Worm (Caenorhabditis elegans) whole organism, L1 larva: ENCODE results near the gene psf-1.

Experiments
- C04F5.9 ChIP-seq: sonication (generic microtip); optimal IDR thresholded peaks from 2 replicates; lab custom pipeline; 2016; ENCODE audit warnings: missing genetic modification characterization, missing compliant biosample characterization
- C16A3.4 ChIP-seq: fragments of 150-350 bp; optimal IDR thresholded peaks from 2 replicates; lab custom pipeline; 2014; ENCODE audit warnings: missing biosample characterization, missing genetic modification characterization
- F16B12.6 ChIP-seq: fragments of 150-350 bp; optimal IDR thresholded peaks from 2 replicates; lab custom pipeline; 2014; ENCODE audit warnings: missing biosample characterization, missing genetic modification characterization
- Y116A8C.19 ChIP-seq: sonication (generic microtip); optimal IDR thresholded peaks from 2 replicates; lab custom pipeline; 2016; ENCODE audit warnings: missing compliant biosample characterization, missing genetic modification characterization, borderline replicate concordance
- aha-1 ChIP-seq: fragments of 150-350 bp; optimal IDR thresholded peaks from 2 replicates; lab custom pipeline; 2014; ENCODE audit warnings: missing biosample characterization, missing genetic modification characterization
- alr-1 ChIP-seq: fragments of 200-800 bp; sonication (Bioruptor generic); optimal IDR thresholded peaks from 2 replicates; lab custom pipeline; 2018; ENCODE audit warnings: borderline replicate concordance, mild to moderate bottlenecking, missing genetic modification characterization, missing compliant biosample characterization
- aly-2 ChIP-seq: fragments of 150-350 bp; optimal IDR thresholded peaks from 2 replicates; lab custom pipeline; 2014; ENCODE audit warnings: missing biosample characterization, missing genetic modification characterization
- ceh-82 ChIP-seq, 3 experiments: fragments of 150-350 bp in 1 of 3; sonication (generic microtip) in 2 of 3; optimal IDR thresholded peaks; 2 replicates each; lab custom pipeline; 2014 to 2017; ENCODE audit warnings: missing biosample characterization in 3 of 3, missing genetic modification characterization in 3 of 3
- ceh-88 ChIP-seq: fragments of 200-800 bp; sonication (Bioruptor generic); IDR thresholded peaks from 2 replicates; pipeline ENCODE4 v1.3.6; 2022; ENCODE audit warnings: missing genetic modification characterization, missing compliant biosample characterization
- ces-1 ChIP-seq: fragments of 150-350 bp; optimal IDR thresholded peaks from 2 replicates; lab custom pipeline; 2014; ENCODE audit warnings: missing biosample characterization, missing genetic modification reagents, missing genetic modification characterization
- dpl-1 ChIP-seq, 3 experiments: fragments of 150-350 bp in 2 of 3; sonication (generic microtip) in 1 of 3; optimal IDR thresholded peaks; 2 replicates each; lab custom pipeline; 2014 to 2017; ENCODE audit warnings: missing biosample characterization in 3 of 3, missing genetic modification characterization in 3 of 3, missing genetic modification reagents in 3 of 3
- efl-1 ChIP-seq, 4 experiments: fragments of 150-350 bp; optimal IDR thresholded peaks in 3 of 4; peaks in 1 of 4; 1 replicate in 1 of 4; 2 replicates in 3 of 4; lab custom pipeline; 2014; ENCODE audit warnings: missing biosample characterization in 2 of 4, missing genetic modification characterization in 2 of 4, missing genetic modification reagents in 2 of 4
- hlh-17 ChIP-seq: fragments of 200-800 bp; sonication (Bioruptor generic); optimal IDR thresholded peaks from 2 replicates; lab custom pipeline; 2018; ENCODE audit warnings: missing genetic modification characterization, mild to moderate bottlenecking, missing compliant biosample characterization, moderate library complexity, borderline replicate concordance
- hpl-2 ChIP-seq: fragments of 150-350 bp; optimal IDR thresholded peaks from 2 replicates; lab custom pipeline; 2014; ENCODE audit warnings: missing biosample characterization, missing genetic modification reagents, missing genetic modification characterization
- irx-1 ChIP-seq: sonication (generic microtip); optimal IDR thresholded peaks from 2 replicates; lab custom pipeline; 2016; ENCODE audit warnings: missing genetic modification characterization, missing compliant biosample characterization
- isw-1 ChIP-seq: fragments of 200-800 bp; sonication (Bioruptor generic); IDR thresholded peaks from 2 replicates; pipeline ENCODE4 v1.3.6; 2022; ENCODE audit warnings: missing genetic modification characterization, missing compliant biosample characterization
- jun-1 ChIP-seq: fragments of 150-350 bp; optimal IDR thresholded peaks from 2 replicates; lab custom pipeline; 2014; ENCODE audit warnings: missing biosample characterization, missing genetic modification reagents, missing genetic modification characterization
- lin-13 ChIP-seq: fragments of 150-350 bp; optimal IDR thresholded peaks from 2 replicates; lab custom pipeline; 2014; ENCODE audit warnings: missing biosample characterization, missing genetic modification reagents, missing genetic modification characterization
- lin-14 ChIP-seq: fragments of 200-800 bp; sonication (Bioruptor generic); optimal IDR thresholded peaks from 2 replicates; lab custom pipeline; 2018; ENCODE audit warnings: mild to moderate bottlenecking, missing genetic modification characterization, moderate library complexity, missing compliant biosample characterization
- lin-35 ChIP-seq, 2 experiments: fragments of 150-350 bp; optimal IDR thresholded peaks; 2 replicates each; lab custom pipeline; 2014; ENCODE audit warnings: missing biosample characterization in 2 of 2, missing genetic modification characterization in 2 of 2, missing genetic modification reagents in 2 of 2
- lin-39 ChIP-seq: fragments of 150-350 bp; optimal IDR thresholded peaks from 2 replicates; lab custom pipeline; 2014; ENCODE audit warnings: missing biosample characterization, missing genetic modification reagents, missing genetic modification characterization
- lir-3 ChIP-seq: sonication (generic microtip); optimal IDR thresholded peaks from 2 replicates; lab custom pipeline; 2016; ENCODE audit warnings: mild to moderate bottlenecking, missing genetic modification characterization, moderate library complexity, missing compliant biosample characterization; ENCODE audit not compliant: poor library complexity
- mep-1 ChIP-seq: fragments of 150-350 bp; optimal IDR thresholded peaks from 2 replicates; lab custom pipeline; 2014; ENCODE audit warnings: missing biosample characterization, missing genetic modification characterization
- nhr-12 ChIP-seq: sonication (generic microtip); optimal IDR thresholded peaks from 2 replicates; lab custom pipeline; 2017; ENCODE audit warnings: missing biosample characterization, missing genetic modification characterization
- nhr-19 ChIP-seq: fragments of 200-800 bp; sonication (Bioruptor generic); conservative IDR thresholded peaks from 2 replicates; pipeline ENCODE4 v1.3.6; 2022; ENCODE audit warnings: missing genetic modification characterization, missing compliant biosample characterization
- nhr-20 ChIP-seq: sonication (generic microtip); optimal IDR thresholded peaks from 2 replicates; lab custom pipeline; 2016; ENCODE audit warnings: mild to moderate bottlenecking, missing genetic modification characterization, missing compliant biosample characterization
- nhr-237 ChIP-seq: fragments of 150-350 bp; optimal IDR thresholded peaks from 2 replicates; lab custom pipeline; 2014; ENCODE audit warnings: missing biosample characterization, missing genetic modification characterization
- nhr-28 ChIP-seq: fragments of 150-350 bp; optimal IDR thresholded peaks from 2 replicates; lab custom pipeline; 2014; ENCODE audit warnings: missing biosample characterization, missing genetic modification characterization
- nhr-47 ChIP-seq: sonication (generic microtip); optimal IDR thresholded peaks from 2 replicates; lab custom pipeline; 2016; ENCODE audit warnings: mild to moderate bottlenecking, missing genetic modification characterization, moderate library complexity, missing compliant biosample characterization
- nhr-76 ChIP-seq: sonication (generic microtip); optimal IDR thresholded peaks from 2 replicates; lab custom pipeline; 2017; ENCODE audit warnings: missing biosample characterization, missing genetic modification characterization
- nhr-84 ChIP-seq: sonication (generic microtip); optimal IDR thresholded peaks from 2 replicates; lab custom pipeline; 2017; ENCODE audit warnings: missing biosample characterization, missing genetic modification characterization
- nhr-85 ChIP-seq: sonication (generic microtip); peaks from one replicate; lab custom pipeline; 2016; ENCODE audit warnings: missing genetic modification characterization, inconsistent platforms, missing compliant biosample characterization
- nhr-90 ChIP-seq: sonication (generic microtip); optimal IDR thresholded peaks from 2 replicates; lab custom pipeline; 2016; ENCODE audit warnings: mild to moderate bottlenecking, missing genetic modification characterization, missing compliant biosample characterization; ENCODE audit not compliant: poor library complexity
- pax-3 ChIP-seq: fragments of 200-800 bp; sonication (Bioruptor generic); optimal IDR thresholded peaks from 2 replicates; lab custom pipeline; 2018; ENCODE audit warnings: mild to moderate bottlenecking, missing genetic modification characterization, moderate library complexity, missing compliant biosample characterization
- pqm-1 ChIP-seq: sonication (generic microtip); optimal IDR thresholded peaks from 3 replicates; lab custom pipeline; 2017; ENCODE audit warnings: missing biosample characterization, missing genetic modification characterization
- skn-1 ChIP-seq: fragments of 150-350 bp; optimal IDR thresholded peaks from 2 replicates; lab custom pipeline; 2014; ENCODE audit warnings: missing biosample characterization, missing genetic modification characterization
- sox-4 ChIP-seq: sonication (generic microtip); optimal IDR thresholded peaks from 2 replicates; lab custom pipeline; 2016; ENCODE audit warnings: missing genetic modification characterization, missing compliant biosample characterization
- swsn-7 ChIP-seq: sonication (generic microtip); optimal IDR thresholded peaks from 2 replicates; lab custom pipeline; 2016; ENCODE audit warnings: missing genetic modification characterization, missing compliant biosample characterization
- tlp-1 ChIP-seq: fragments of 150-350 bp; optimal IDR thresholded peaks from 2 replicates; lab custom pipeline; 2014; ENCODE audit warnings: missing biosample characterization, missing genetic modification characterization
- unc-30 ChIP-seq: sonication (generic microtip); optimal IDR thresholded peaks from 2 replicates; lab custom pipeline; 2017; ENCODE audit warnings: missing biosample characterization, missing genetic modification characterization
- unc-98 ChIP-seq: fragments of 200-800 bp; sonication (Bioruptor generic); IDR thresholded peaks from 2 replicates; pipeline ENCODE4 v1.3.6; 2022; ENCODE audit warnings: missing genetic modification characterization, missing compliant biosample characterization
- zip-4 ChIP-seq: fragments of 200-800 bp; sonication (Bioruptor generic); optimal IDR thresholded peaks from 2 replicates; lab custom pipeline; 2018; ENCODE audit warnings: mild to moderate bottlenecking, missing genetic modification characterization, moderate library complexity, missing compliant biosample characterization
- ztf-4 ChIP-seq: fragments of 150-350 bp; optimal IDR thresholded peaks from 2 replicates; lab custom pipeline; 2014; ENCODE audit warnings: missing biosample characterization, missing genetic modification characterization

psf-1 gene

ce11 chrII:9940430-9940829 lies 28.0 kb upstream of the psf-1 start, which contains the start of gene ufd-3 (continued):
- peak; percentile 91 for TF ChIP-seq lin-14 (GFP tag; lab: Kevin White, UChicago)
- no peak for TF ChIP-seq nhr-28
- TF ChIP-seq F16B12.6: peak; percentile 59
- TF ChIP-seq nhr-20 (tag; lab: Kevin White, UChicago): peak; percentile 93
- TF ChIP-seq ceh-88 (GFP tag; lab: Robert Waterston, UW): peak; percentile 76
- TF ChIP-seq unc-30 (tag; lab: Kevin White, UChicago): no peak
- TF ChIP-seq hpl-2: peak; percentile 12
- TF ChIP-seq sox-4 (tag; lab: Kevin White, UChicago): peak; percentile 92
- peak; percentile 95 for TF ChIP-seq nhr-85 (tag; lab: Kevin White, UChicago)
- peak; percentile 83 to 92 (median 88) for TF ChIP-seq ceh-82 (tag; optimal IDR thresholded peaks at IDR 0.05; lab: Kevin White, UChicago)
- TF ChIP-seq lin-39: peak; percentile 73
- peak; percentile 83 for TF ChIP-seq isw-1 (GFP tag; lab: Robert Waterston, UW)
- TF ChIP-seq nhr-84 (tag; lab: Kevin White, UChicago): no peak
- no peak for TF ChIP-seq ces-1
- TF ChIP-seq C16A3.4 (tag; lab: Kevin White, UChicago): peak; percentile 93
- TF ChIP-seq nhr-12 (tag; lab: Kevin White, UChicago): peak; percentile 28
- no peak for TF ChIP-seq pqm-1
- TF ChIP-seq pax-3 (tag; lab: Kevin White, UChicago): peak; percentile 90
- peak; percentile 86 for TF ChIP-seq unc-98 (GFP tag; lab: Robert Waterston, UW)
- TF ChIP-seq skn-1 (tag; lab: Kevin White, UChicago): peak; percentile 99
- TF ChIP-seq lir-3 (tag; lab: Kevin White, UChicago): peak; percentile 97
- peak; percentile 37 for TF ChIP-seq aly-2
- TF ChIP-seq tlp-1: no peak
- TF ChIP-seq nhr-19 (GFP tag; lab: Robert Waterston, UW): peak; percentile 88
- TF ChIP-seq nhr-90 (tag; lab: Kevin White, UChicago): peak; percentile 93
- no peak for TF ChIP-seq aha-1 (tag; lab: Kevin White, UChicago)
- TF ChIP-seq nhr-76: no peak
- TF ChIP-seq hlh-17 (GFP tag; lab: Kevin White, UChicago): no peak
- peak; percentile 95 for TF ChIP-seq mep-1 (tag; lab: Kevin White, UChicago)
- TF ChIP-seq lin-35 (GFP tag; optimal IDR thresholded peaks at IDR 0.05; lab: Kevin White, UChicago): peak; percentile 99
- TF ChIP-seq efl-1 (optimal IDR thresholded peaks at IDR 0.05; lab: Kevin White, UChicago): peak; percentile 98 to 99
- peak; percentile 98 to 100 for TF ChIP-seq efl-1 (GFP tag; optimal IDR thresholded peaks at IDR 0.05 in 1 of 2; lab: Kevin White, UChicago)
- TF ChIP-seq lin-13: peak; percentile 83

DNA sequence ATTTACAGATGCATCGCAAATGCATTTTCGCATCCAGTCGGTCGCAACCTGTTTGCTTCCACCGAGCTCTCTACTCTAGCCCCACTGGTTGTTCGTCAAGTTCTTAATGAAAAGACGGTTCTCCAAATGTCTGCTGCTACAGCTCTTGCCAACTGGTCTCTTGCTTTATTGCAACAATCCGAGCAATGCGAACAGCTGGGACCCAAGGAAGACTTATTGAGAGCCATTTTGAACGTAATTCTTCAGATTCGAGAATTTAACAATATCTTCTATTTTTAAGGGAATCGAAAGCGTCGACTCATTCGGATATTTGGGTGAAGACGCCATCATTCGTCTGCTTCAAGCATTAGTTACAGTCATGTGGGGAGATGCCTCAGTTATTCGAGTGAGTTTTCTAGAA lies 25.2 kb upstream of the psf-1 start:
- TF ChIP-seq jun-1 (tag; lab: Kevin White, UChicago) (no peak), alr-1 (no peak), ztf-4 (tag; lab: Kevin White, UChicago) (no peak), ceh-88 (GFP tag; lab: Robert Waterston, UW) (no peak), swsn-7 (no peak), nhr-47 (no peak), unc-30 (tag; lab: Kevin White, UChicago) (no peak), zip-4 (GFP tag; lab: Kevin White, UChicago) (no peak), nhr-237 (no peak), dpl-1 (GFP tag; optimal IDR thresholded peaks at IDR 0.05; lab: Kevin White, UChicago) (no peak), lin-14 (GFP tag; lab: Kevin White, UChicago) (no peak), nhr-76 (no peak), Y116A8C.19 (no peak), tlp-1 (no peak)
- TF ChIP-seq, all 84 proteins: peak for 0

DNA sequence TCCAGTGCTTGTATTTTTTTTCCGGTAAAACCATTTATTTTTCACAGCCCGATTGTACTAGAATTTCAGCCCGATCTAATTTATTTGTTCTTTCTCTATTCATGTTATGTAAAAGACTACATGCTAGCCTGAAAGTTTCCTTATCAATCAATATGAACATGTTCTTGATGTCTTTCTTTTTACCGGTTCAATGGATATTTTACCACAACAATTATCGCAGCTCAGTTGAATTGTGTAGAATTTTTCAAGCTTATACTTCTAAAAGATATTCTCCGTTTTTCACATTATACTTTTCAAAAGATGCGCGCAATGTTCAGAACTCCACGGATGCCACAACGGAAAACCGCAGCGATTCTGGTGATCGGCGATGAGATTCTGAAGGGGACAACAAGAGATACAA lies 24.6 kb upstream of the psf-1 start, which contains the start of gene flad-1:
flad-1 (plus strand) TSS at position 301 of the 400 bp plus-strand sequence.
- TF ChIP-seq C04F5.9: no peak
- TF ChIP-seq irx-1 (tag; lab: Kevin White, UChicago): no peak
